Fruit fly (Drosophila melanogaster) Kc167 (cell line): ENCODE results near the gene Rala.

Experiments
- h ChIP-seq: fragments of >200 bp; optimal IDR thresholded peaks from 3 replicates; lab custom pipeline; 2018; ENCODE audit warnings: missing external identifiers
- insv ChIP-seq: fragments of >200 bp; optimal IDR thresholded peaks from 3 replicates; lab custom pipeline; 2018; ENCODE audit warnings: missing external identifiers
- psq ChIP-seq: fragments of >200 bp; optimal IDR thresholded peaks from 2 replicates; lab custom pipeline; 2017; ENCODE audit warnings: missing external identifiers

DNA sequence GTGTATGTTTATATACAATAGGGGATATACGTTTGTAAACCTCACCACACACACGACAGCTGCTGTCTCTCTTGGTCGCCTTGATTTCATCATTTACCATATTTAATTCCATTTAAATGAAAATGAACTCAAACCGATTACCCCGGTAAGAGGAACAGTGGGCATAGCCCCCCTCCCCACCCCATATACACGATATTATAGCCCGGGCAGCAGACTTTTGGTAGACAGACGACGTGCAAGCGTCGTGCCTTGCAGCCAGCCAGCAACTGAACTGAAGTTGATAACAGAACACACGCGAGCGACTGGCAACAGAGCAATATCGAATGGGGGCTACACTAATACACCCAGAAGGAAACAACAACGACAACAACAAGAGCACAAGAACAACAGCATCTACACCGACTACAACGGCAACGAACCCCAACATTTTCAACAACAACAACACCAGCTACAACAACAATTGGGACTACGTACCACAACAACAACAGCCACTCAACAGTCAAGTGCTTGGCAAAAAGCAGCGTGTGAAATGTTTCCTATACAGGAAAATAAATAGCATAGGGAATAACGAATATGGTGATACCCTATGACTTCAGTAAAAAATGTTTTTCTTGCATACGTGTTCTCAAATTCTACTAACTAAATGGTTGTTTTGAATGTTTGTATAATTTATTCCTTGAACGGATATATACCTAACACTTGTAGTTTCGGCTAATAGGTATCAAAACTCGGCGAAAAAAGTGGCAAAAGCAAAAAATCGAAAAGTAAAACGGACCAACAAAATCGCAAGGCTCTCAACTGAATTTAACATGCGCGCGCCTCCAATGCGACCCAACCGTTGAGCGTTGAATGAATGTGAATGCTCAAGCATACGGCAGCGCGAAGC is 23.8 kb upstream of the Rala start:
- TF ChIP-seq insv (lab: Kevin White, UChicago) (no peak), psq (lab: Kevin White, UChicago) (no peak), h (lab: Kevin White, UChicago) (no peak)
